Worm (Caenorhabditis elegans): ENCODE data around the gene T13C5.10.

DNA sequence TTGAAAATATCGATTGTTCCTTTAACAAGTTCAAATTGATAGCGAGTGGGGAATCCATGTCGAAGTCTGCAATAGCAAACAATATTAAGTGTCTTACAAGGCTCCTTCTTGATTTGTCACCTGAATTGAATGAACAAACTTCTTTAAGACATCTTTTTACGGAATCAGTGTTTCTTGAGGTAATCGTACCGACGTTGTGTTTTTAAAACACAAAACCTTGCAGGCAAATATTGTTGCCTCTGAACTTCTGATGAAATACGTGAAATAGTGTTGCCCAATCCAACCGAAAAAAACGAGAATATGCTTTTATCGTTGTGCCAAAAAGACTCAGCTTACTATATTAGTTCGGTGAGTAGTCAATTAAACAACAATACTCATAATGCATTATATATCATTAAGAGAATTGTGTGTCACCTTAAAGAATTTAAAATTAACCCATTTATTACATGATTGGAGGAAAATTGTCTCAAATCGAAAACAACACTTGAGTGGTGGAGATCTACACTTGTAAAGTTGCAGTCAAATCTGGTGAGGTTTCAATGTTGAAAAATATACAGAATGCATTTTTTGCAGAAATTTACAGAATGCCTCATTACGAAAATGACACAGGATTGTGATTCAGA is 9.9 kb upstream of the T13C5.10 start, which contains the start of the genes T25B2.4 and T13C5.3:
- TF ChIP-seq tra-4 (tag; optimal IDR thresholded peaks at IDR 0.05): no peak
- no peak for TF ChIP-seq tbx-11 (GFP tag; IDR thresholded peaks at IDR 0.05)
- TF ChIP-seq scrt-1 (GFP tag; IDR thresholded peaks at IDR 0.05): no peak
- no peak for TF ChIP-seq ceh-36 (tag; optimal IDR thresholded peaks at IDR 0.05)
- TF ChIP-seq ama-1 (optimal IDR thresholded peaks at IDR 0.05): no peak
- no peak for TF ChIP-seq aly-1 (tag; optimal IDR thresholded peaks at IDR 0.05)
- TF ChIP-seq sea-1 (GFP tag; conservative IDR thresholded peaks at IDR 0.05): no peak
- no peak for TF ChIP-seq hnd-1 (tag; optimal IDR thresholded peaks at IDR 0.05)
- TF ChIP-seq pes-1 (GFP tag; IDR thresholded peaks at IDR 0.05): no peak
- TF ChIP-seq flt-1 (GFP tag; IDR thresholded peaks at IDR 0.05): no peak
- TF ChIP-seq hmg-4 (GFP tag; optimal IDR thresholded peaks at IDR 0.05): no peak
- TF ChIP-seq hmbx-1 (tag; optimal IDR thresholded peaks at IDR 0.05): no peak
- TF ChIP-seq ceh-13 (GFP tag; optimal IDR thresholded peaks at IDR 0.05): no peak

All from whole organism, early embryonic.